Worm (Caenorhabditis elegans) whole organism, young adult: ENCODE measurements around the gene F54D10.7.

ENCODE experiments used
- B0336.3 ChIP-seq: fragments of 200-800 bp; sonication (Bioruptor generic); IDR thresholded peaks from 2 replicates; pipeline ENCODE4 v1.3.6; 2022; ENCODE audit warnings: missing genetic modification characterization, missing compliant biosample characterization
- C06A6.2 ChIP-seq: fragments of 200-800 bp; sonication (Bioruptor generic); conservative IDR thresholded peaks from 2 replicates; pipeline ENCODE4 v1.3.6; 2022; ENCODE audit warnings: missing genetic modification characterization, missing compliant biosample characterization
- D2030.7 ChIP-seq: fragments of 200-800 bp; sonication (Bioruptor generic); IDR thresholded peaks from 2 replicates; pipeline ENCODE4 v1.3.6; 2022; ENCODE audit warnings: missing genetic modification reagents, missing genetic modification characterization, missing compliant biosample characterization
- F57A8.1 ChIP-seq: fragments of 200-800 bp; sonication (Bioruptor generic); optimal IDR thresholded peaks from 2 replicates; lab custom pipeline; 2018; ENCODE audit warnings: mild to moderate bottlenecking, missing genetic modification characterization, moderate library complexity, missing compliant biosample characterization
- T26A5.8 ChIP-seq: sonication (generic microtip); optimal IDR thresholded peaks from 2 replicates; lab custom pipeline; 2016; ENCODE audit warnings: missing genetic modification characterization, missing compliant biosample characterization
- akir-1 ChIP-seq: fragments of 200-800 bp; sonication (Bioruptor generic); optimal IDR thresholded peaks from 2 replicates; lab custom pipeline; 2018; ENCODE audit warnings: mild to moderate bottlenecking, missing genetic modification characterization, moderate library complexity, missing compliant biosample characterization
- ama-1 ChIP-seq, 3 experiments: fragments of 150-350 bp in 1 of 3; sonication (generic microtip) in 2 of 3; optimal IDR thresholded peaks; 2 replicates each; lab custom pipeline; 2014 to 2018; ENCODE audit warnings: missing biosample characterization in 2 of 3, missing genetic modification characterization in 2 of 3, missing genetic modification reagents in 2 of 3
- aptf-2 ChIP-seq: fragments of 200-800 bp; sonication (Bioruptor generic); conservative IDR thresholded peaks from 2 replicates; pipeline ENCODE4 v1.3.6; 2022; ENCODE audit warnings: missing genetic modification reagents, missing genetic modification characterization, missing compliant biosample characterization
- athp-1 ChIP-seq: sonication (generic microtip); optimal IDR thresholded peaks from 2 replicates; lab custom pipeline; 2017; ENCODE audit warnings: mild to moderate bottlenecking, missing genetic modification characterization, missing compliant biosample characterization
- cebp-1 ChIP-seq, 2 experiments: fragments of 200-800 bp in 1 of 2; sonication (Bioruptor generic) in 1 of 2; sonication (generic microtip) in 1 of 2; IDR thresholded peaks in 1 of 2; optimal IDR thresholded peaks in 1 of 2; 2 replicates each; pipeline versions ENCODE4 v1.3.6 to Lab custom; 2017 to 2022; ENCODE audit warnings: missing compliant biosample characterization in 2 of 2, missing genetic modification characterization in 2 of 2, mild to moderate bottlenecking in 1 of 2, missing genetic modification reagents in 1 of 2, moderate library complexity in 1 of 2
- ceh-40 ChIP-seq: fragments of 200-800 bp; sonication (Bioruptor generic); IDR thresholded peaks from 2 replicates; pipeline ENCODE4 v1.3.6; 2022; ENCODE audit warnings: missing genetic modification characterization, missing compliant biosample characterization
- efl-1 ChIP-seq: fragments of 150-350 bp; optimal IDR thresholded peaks from 2 replicates; lab custom pipeline; 2014; ENCODE audit warnings: missing biosample characterization, missing genetic modification reagents, missing genetic modification characterization
- egl-18 ChIP-seq: fragments of 200-800 bp; sonication (Bioruptor generic); IDR thresholded peaks from 2 replicates; pipeline ENCODE4 v1.3.6; 2022; ENCODE audit warnings: missing genetic modification reagents, missing genetic modification characterization, missing compliant biosample characterization
- ekl-4 ChIP-seq: fragments of 200-800 bp; sonication (Bioruptor generic); IDR thresholded peaks from 2 replicates; pipeline ENCODE4 v1.3.6; 2022; ENCODE audit warnings: missing genetic modification reagents, missing genetic modification characterization, missing compliant biosample characterization
- ets-4 ChIP-seq: fragments of 200-800 bp; sonication (Bioruptor generic); optimal IDR thresholded peaks from 2 replicates; lab custom pipeline; 2018; ENCODE audit warnings: mild to moderate bottlenecking, missing genetic modification characterization, missing compliant biosample characterization
- hlh-12 ChIP-seq: sonication (generic microtip); optimal IDR thresholded peaks from 2 replicates; lab custom pipeline; 2016; ENCODE audit warnings: missing genetic modification characterization, missing compliant biosample characterization
- let-607 ChIP-seq, 2 experiments: fragments of 200-800 bp in 1 of 2; sonication (Bioruptor generic) in 1 of 2; sonication (generic microtip) in 1 of 2; optimal IDR thresholded peaks; 2 replicates each; lab custom pipeline; 2016 to 2018; ENCODE audit warnings: mild to moderate bottlenecking in 2 of 2, missing compliant biosample characterization in 2 of 2, missing genetic modification characterization in 2 of 2, moderate library complexity in 2 of 2, missing genotype in 1 of 2
- lin-40 ChIP-seq: sonication (generic microtip); optimal IDR thresholded peaks from 2 replicates; lab custom pipeline; 2016; ENCODE audit warnings: missing genetic modification characterization, mild to moderate bottlenecking, missing compliant biosample characterization, missing genotype, missing genetic modification reagents
- lsl-1 ChIP-seq: fragments of 200-800 bp; sonication (Bioruptor generic); optimal IDR thresholded peaks from 2 replicates; lab custom pipeline; 2018; ENCODE audit warnings: mild to moderate bottlenecking, missing genetic modification characterization, moderate library complexity, missing compliant biosample characterization
- madf-6 ChIP-seq: fragments of 200-800 bp; sonication (Bioruptor generic); IDR thresholded peaks from 2 replicates; pipeline ENCODE4 v1.3.6; 2022; ENCODE audit warnings: missing genetic modification reagents, missing genetic modification characterization, missing compliant biosample characterization
- nfya-1 ChIP-seq: sonication (generic microtip); optimal IDR thresholded peaks from 2 replicates; lab custom pipeline; 2017; ENCODE audit warnings: antibody characterized with exemption, missing compliant biosample characterization, missing genetic modification characterization, borderline replicate concordance; ENCODE audit not compliant: insufficient read depth
- nhr-80 ChIP-seq: sonication (generic microtip); optimal IDR thresholded peaks from 2 replicates; lab custom pipeline; 2016; ENCODE audit warnings: missing genetic modification characterization, missing compliant biosample characterization
- pbrm-1 ChIP-seq: fragments of 200-800 bp; sonication (Bioruptor generic); IDR thresholded peaks from 2 replicates; pipeline ENCODE4 v1.3.6; 2022; ENCODE audit warnings: missing genetic modification reagents, missing genetic modification characterization, missing compliant biosample characterization
- pha-4 ChIP-seq: fragments of 150-350 bp; sonication (generic microtip); optimal IDR thresholded peaks from 2 replicates; lab custom pipeline; 2014; ENCODE audit warnings: missing biosample characterization, missing genetic modification reagents, missing genetic modification characterization
- rec-8 ChIP-seq, 2 experiments: sonication (generic microtip); optimal IDR thresholded peaks; 2 replicates each; lab custom pipeline; 2016; ENCODE audit warnings: mild to moderate bottlenecking in 2 of 2, missing genetic modification characterization in 2 of 2, missing genetic modification reagents in 2 of 2, missing genotype in 2 of 2, missing biosample characterization in 1 of 2, missing compliant biosample characterization in 1 of 2, moderate library complexity in 1 of 2
- rpc-1 ChIP-seq, 2 experiments: fragments of 150-350 bp in 1 of 2; sonication (generic microtip) in 1 of 2; optimal IDR thresholded peaks; 2 replicates each; lab custom pipeline; 2014 to 2018; ENCODE audit warnings: missing biosample characterization in 1 of 2, missing genetic modification characterization in 1 of 2, missing genetic modification reagents in 1 of 2, missing genotype in 1 of 2
- snpc-1.3 ChIP-seq: sonication (generic microtip); optimal IDR thresholded peaks from 2 replicates; lab custom pipeline; 2017; ENCODE audit warnings: missing genetic modification characterization, mild to moderate bottlenecking, missing compliant biosample characterization, antibody characterized with exemption, moderate library complexity, missing genotype, missing genetic modification reagents; ENCODE audit not compliant: insufficient read depth
- snpc-4 ChIP-seq, 5 experiments: fragments of 150-350 bp in 1 of 5; sonication (generic microtip) in 4 of 5; optimal IDR thresholded peaks; 2 replicates each; lab custom pipeline; 2014 to 2018; ENCODE audit warnings: missing genetic modification characterization in 5 of 5, missing biosample characterization in 3 of 5, antibody characterized with exemption in 2 of 5, mild to moderate bottlenecking in 2 of 5, missing compliant biosample characterization in 2 of 5, missing genotype in 2 of 5, moderate library complexity in 2 of 5, missing genetic modification reagents in 1 of 5
- tbx-9 ChIP-seq: sonication (generic microtip); optimal IDR thresholded peaks from 2 replicates; lab custom pipeline; 2016; ENCODE audit warnings: borderline replicate concordance, missing genetic modification characterization, inconsistent platforms, missing compliant biosample characterization
- ztf-18 ChIP-seq: sonication (generic microtip); optimal IDR thresholded peaks from 2 replicates; lab custom pipeline; 2016; ENCODE audit warnings: missing genotype, mild to moderate bottlenecking, missing genetic modification characterization, missing compliant biosample characterization
- ztf-6 ChIP-seq: fragments of 200-800 bp; sonication (Bioruptor generic); IDR thresholded peaks from 2 replicates; pipeline ENCODE4 v1.3.6; 2022; ENCODE audit warnings: missing genetic modification reagents, missing genetic modification characterization, missing compliant biosample characterization

Gene F54D10.7

DNA sequence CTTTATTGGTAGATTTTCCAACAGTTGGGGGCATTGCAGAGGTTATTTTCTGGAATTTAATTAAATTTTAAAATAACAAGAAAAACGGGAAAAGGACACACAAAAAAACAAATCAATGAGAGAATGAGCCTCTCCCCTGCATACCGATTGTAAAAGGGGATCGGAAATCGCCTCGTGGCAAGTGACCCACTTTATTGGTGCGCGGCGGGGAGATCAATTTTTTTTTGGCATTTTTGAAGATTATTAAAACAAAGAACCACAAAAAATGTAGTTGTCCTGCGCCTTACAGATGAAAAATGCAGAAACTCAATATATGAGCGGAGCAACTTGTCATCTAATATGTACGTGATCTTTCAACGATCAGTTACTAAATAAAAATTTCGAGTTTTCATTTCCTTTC is at the start of gene F54D10.7:
TSS of gene F54D10.7 (minus strand) at position 49 of the 400 bp plus-strand sequence.
- TF ChIP-seq ztf-6 (GFP tag; lab: Robert Waterston, UW) (no peak), aptf-2 (GFP tag; lab: Robert Waterston, UW) (peak; percentile 86), lsl-1 (GFP tag; lab: Kevin White, UChicago) (no peak), lin-40 (no peak), snpc-1.3 (no peak), snpc-4 (GFP tag; optimal IDR thresholded peaks at IDR 0.05; lab: Kevin White, UChicago) (no peak), snpc-4 (tag; optimal IDR thresholded peaks at IDR 0.05; lab: Kevin White, UChicago) (no peak), let-607 (tag; optimal IDR thresholded peaks at IDR 0.05; lab: Kevin White, UChicago) (no peak), madf-6 (GFP tag; lab: Robert Waterston, UW) (0 out of 2 replicates have a peak, but pooled peaks have one; percentile 15), rpc-1 (optimal IDR thresholded peaks at IDR 0.05; lab: Kevin White, UChicago) (no peak), rpc-1 (tag; optimal IDR thresholded peaks at IDR 0.05; lab: Kevin White, UChicago) (no peak), hlh-12 (tag; lab: Kevin White, UChicago) (no peak), T26A5.8 (no peak), efl-1 (peak; percentile 63), B0336.3 (GFP tag; lab: Robert Waterston, UW) (no peak), C06A6.2 (GFP tag; lab: Robert Waterston, UW) (no peak), nhr-80 (tag; lab: Kevin White, UChicago) (no peak), pha-4 (tag; lab: Kevin White, UChicago) (no peak)

ce11 chrII:3869601-3870000 is 48.5 kb upstream of the F54D10.7 start, which contains the start of gene oac-10:
oac-10 (plus strand) TSS chrII:3869901.
- no peak for TF ChIP-seq ztf-18 (tag; lab: Kevin White, UChicago)
- no peak for TF ChIP-seq D2030.7 (GFP tag; lab: Robert Waterston, UW)
- TF ChIP-seq akir-1 (GFP tag; lab: Kevin White, UChicago) = no peak
- TF ChIP-seq ets-4 (GFP tag; lab: Kevin White, UChicago) = no peak
- no peak for TF ChIP-seq F57A8.1 (GFP tag; lab: Kevin White, UChicago)
- TF ChIP-seq T26A5.8 = no peak
- no peak for TF ChIP-seq athp-1 (tag; lab: Kevin White, UChicago)
- no peak for TF ChIP-seq ztf-6 (GFP tag; lab: Robert Waterston, UW)
- TF ChIP-seq, all 124 proteins: peak for 0

- no peak for TF ChIP-seq ama-1 (optimal IDR thresholded peaks at IDR 0.05; lab: Kevin White, UChicago)
- no peak for TF ChIP-seq ama-1 (GFP tag; optimal IDR thresholded peaks at IDR 0.05; lab: Kevin White, UChicago)
- no peak for TF ChIP-seq pbrm-1 (GFP tag; lab: Robert Waterston, UW)
- TF ChIP-seq tbx-9 (tag; lab: Kevin White, UChicago) = no peak
- no peak for TF ChIP-seq cebp-1 (GFP tag; IDR thresholded peaks at IDR 0.05; lab: Robert Waterston, UW)
- TF ChIP-seq cebp-1 (tag; optimal IDR thresholded peaks at IDR 0.05; lab: Kevin White, UChicago) = no peak
- no peak for TF ChIP-seq ceh-40 (GFP tag; lab: Robert Waterston, UW)
- no peak for TF ChIP-seq ekl-4 (GFP tag; lab: Robert Waterston, UW)
- no peak for TF ChIP-seq rec-8 (tag; optimal IDR thresholded peaks at IDR 0.05; lab: Kevin White, UChicago)
- no peak for TF ChIP-seq nhr-80 (tag; lab: Kevin White, UChicago)
- no peak for TF ChIP-seq egl-18 (GFP tag; lab: Robert Waterston, UW)
- TF ChIP-seq nfya-1 (tag; lab: Kevin White, UChicago) = no peak
Observed at ce11 chrII:3864652-3865051, 43.6 kb upstream of the F54D10.7 start, which contains the start of gene nhr-261. nhr-261 (minus strand) TSS chrII:3864752.
